Fruit fly (Drosophila melanogaster) whole organism, embryonic: ENCODE measurements around the gene CG2147.
A peak's percentile ranks its signal among the peaks of the same experiment; 100 is the strongest.

ENCODE experiments used
- Adf1 ChIP-seq: fragments of 200-800 bp; sonication (Bioruptor generic); IDR thresholded peaks from 2 replicates; pipeline ENCODE4 v1.3.6; 2022; ENCODE audit warnings: missing biosample characterization, missing genetic modification characterization
- CG10543 ChIP-seq: fragments of 200-800 bp; sonication (Bioruptor generic); optimal IDR thresholded peaks from 3 replicates; lab custom pipeline; 2017; ENCODE audit warnings: missing biosample characterization, mild to moderate bottlenecking, missing genetic modification characterization, moderate library complexity
- CG13287 ChIP-seq: fragments of 200-800 bp; sonication (Bioruptor generic); IDR thresholded peaks from 2 replicates; pipeline ENCODE4 v1.3.6; 2022; ENCODE audit warnings: missing biosample characterization, missing genetic modification characterization; ENCODE audit not compliant: partially characterized antibody
- CG14860 ChIP-seq: fragments of 200-800 bp; sonication (Bioruptor generic); IDR thresholded peaks from 3 replicates; pipeline ENCODE4 v1.3.6; 2022; ENCODE audit warnings: missing biosample characterization, missing genetic modification characterization; ENCODE audit not compliant: partially characterized antibody
- CG15479 ChIP-seq: fragments of 200-800 bp; sonication (Bioruptor generic); optimal IDR thresholded peaks from 3 replicates; lab custom pipeline; 2019; ENCODE audit warnings: missing biosample characterization, mild to moderate bottlenecking, missing genetic modification characterization, moderate library complexity
- CG17186 ChIP-seq: fragments of 200-800 bp; sonication (Bioruptor generic); optimal IDR thresholded peaks from 3 replicates; lab custom pipeline; 2017; ENCODE audit warnings: missing biosample characterization, missing genetic modification reagents, missing genetic modification characterization
- CG17612 ChIP-seq: fragments of 200-800 bp; sonication (Bioruptor generic); IDR thresholded peaks from 2 replicates; pipeline ENCODE4 v1.3.6; 2022; ENCODE audit warnings: missing biosample characterization, missing genetic modification characterization
- CG2116 ChIP-seq: fragments of 200-800 bp; sonication (Bioruptor generic); optimal IDR thresholded peaks from 3 replicates; lab custom pipeline; 2018; ENCODE audit warnings: missing biosample characterization, mild to moderate bottlenecking, missing genetic modification characterization
- CG2678 ChIP-seq: fragments of 200-800 bp; sonication (Bioruptor generic); optimal IDR thresholded peaks from 3 replicates; lab custom pipeline; 2019; ENCODE audit warnings: missing biosample characterization, mild to moderate bottlenecking, missing genetic modification characterization, moderate library complexity
- CG9437 ChIP-seq: fragments of 200-800 bp; sonication (Bioruptor generic); optimal IDR thresholded peaks from 2 replicates; lab custom pipeline; 2018; ENCODE audit warnings: missing biosample characterization, mild to moderate bottlenecking, missing genetic modification characterization
- CG9797 ChIP-seq: fragments of 200-800 bp; sonication (Bioruptor generic); optimal IDR thresholded peaks from 3 replicates; lab custom pipeline; 2018; ENCODE audit warnings: missing biosample characterization, mild to moderate bottlenecking, missing genetic modification characterization
- Deaf1 ChIP-seq: fragments of 200-800 bp; optimal IDR thresholded peaks from 3 replicates; lab custom pipeline; 2019; ENCODE audit warnings: missing biosample characterization, mild to moderate bottlenecking, missing genetic modification characterization, moderate library complexity
- Dll ChIP-seq: fragments of 200-800 bp; sonication (Bioruptor generic); IDR thresholded peaks from 4 replicates; pipeline ENCODE4 v1.3.6; 2022; ENCODE audit warnings: missing biosample characterization, missing genetic modification characterization; ENCODE audit not compliant: partially characterized antibody
- Doc3 ChIP-seq: fragments of 200-800 bp; sonication (Bioruptor generic); IDR thresholded peaks from 3 replicates; pipeline ENCODE4 v1.3.6; 2022; ENCODE audit warnings: missing biosample characterization, missing genetic modification characterization; ENCODE audit not compliant: partially characterized antibody
- E2f2 ChIP-seq: fragments of 200-800 bp; sonication (Bioruptor generic); IDR thresholded peaks from 2 replicates; pipeline ENCODE4 v1.3.6; 2022; ENCODE audit warnings: missing biosample characterization, missing genetic modification characterization
- Eip74EF ChIP-seq, 2 experiments: fragments of 200-800 bp in 1 of 2; fragments of >200 bp in 1 of 2; sonication (Bioruptor generic) in 1 of 2; optimal IDR thresholded peaks; 2 replicates each; lab custom pipeline; 2017 to 2019; ENCODE audit warnings: missing biosample characterization in 2 of 2, missing genetic modification characterization in 2 of 2, mild to moderate bottlenecking in 1 of 2, moderate library complexity in 1 of 2
- Elba2 ChIP-seq: fragments of 200-800 bp; sonication (Bioruptor generic); optimal IDR thresholded peaks from 3 replicates; lab custom pipeline; 2016; ENCODE audit warnings: missing biosample characterization, missing genetic modification characterization
- Ets65A ChIP-seq: fragments of 200-800 bp; sonication (Bioruptor generic); peaks from one replicate; lab custom pipeline; 2016; ENCODE audit warnings: missing biosample characterization, missing genetic modification characterization
- HLH4C ChIP-seq: fragments of 200-800 bp; sonication (Bioruptor generic); IDR thresholded peaks from 3 replicates; pipeline ENCODE4 v1.3.6; 2022; ENCODE audit warnings: missing biosample characterization, missing genetic modification characterization; ENCODE audit not compliant: partially characterized antibody
- Hand ChIP-seq: fragments of 200-800 bp; sonication (Bioruptor generic); optimal IDR thresholded peaks from 2 replicates; lab custom pipeline; 2017; ENCODE audit warnings: mild to moderate bottlenecking, missing biosample characterization, missing genetic modification reagents, missing genetic modification characterization
- Hr39 ChIP-seq: fragments of >200 bp; optimal IDR thresholded peaks from 2 replicates; lab custom pipeline; 2017
- Lim3 ChIP-seq: fragments of 200-800 bp; sonication (Bioruptor generic); IDR thresholded peaks from 2 replicates; pipeline ENCODE4 v1.3.6; 2022; ENCODE audit warnings: missing biosample characterization, missing genetic modification characterization
- MBD-R2 ChIP-seq: fragments of 200-800 bp; sonication (Bioruptor generic); IDR thresholded peaks from 2 replicates; pipeline ENCODE4 v1.3.6; 2022; ENCODE audit warnings: missing biosample characterization, missing genetic modification characterization
- Med ChIP-seq: fragments of 200-800 bp; sonication (Bioruptor generic); peaks from one replicate; lab custom pipeline; 2016; ENCODE audit warnings: missing biosample characterization, missing genetic modification characterization, mild to moderate bottlenecking, inconsistent platforms, moderate library complexity
- Myb ChIP-seq: fragments of 200-800 bp; sonication (Bioruptor generic); optimal IDR thresholded peaks from 2 replicates; lab custom pipeline; 2016; ENCODE audit warnings: missing biosample characterization, missing genetic modification characterization
- Opbp ChIP-seq: fragments of 200-800 bp; sonication (Bioruptor generic); IDR thresholded peaks from 3 replicates; pipeline ENCODE4 v1.3.6; 2022; ENCODE audit warnings: missing biosample characterization, missing genetic modification characterization; ENCODE audit not compliant: partially characterized antibody
- Pdp1 ChIP-seq, 2 experiments: fragments of 200-800 bp; sonication (Bioruptor generic); optimal IDR thresholded peaks; 3 replicates each; lab custom pipeline; 2016; ENCODE audit warnings: missing biosample characterization in 2 of 2, missing genetic modification characterization in 2 of 2, mild to moderate bottlenecking in 1 of 2, moderate library complexity in 1 of 2
- Scr ChIP-seq: fragments of 200-800 bp; sonication (Bioruptor generic); IDR thresholded peaks from 2 replicates; pipeline ENCODE4 v1.3.6; 2022; ENCODE audit warnings: missing biosample characterization, missing genetic modification characterization; ENCODE audit not compliant: partially characterized antibody
- Sry-δ ChIP-seq: fragments of 200-800 bp; sonication (Bioruptor generic); optimal IDR thresholded peaks from 2 replicates; lab custom pipeline; 2016; ENCODE audit warnings: missing biosample characterization, missing genetic modification characterization
- amos ChIP-seq: fragments of 200-800 bp; sonication (Bioruptor generic); IDR thresholded peaks from 2 replicates; pipeline ENCODE4 v1.3.6; 2022; ENCODE audit warnings: missing biosample characterization, missing genetic modification characterization; ENCODE audit not compliant: partially characterized antibody
- caup ChIP-seq: fragments of 200-800 bp; sonication (Bioruptor generic); optimal IDR thresholded peaks from 3 replicates; lab custom pipeline; 2017; ENCODE audit warnings: missing biosample characterization, mild to moderate bottlenecking, missing genetic modification characterization, moderate library complexity; ENCODE audit not compliant: severe bottlenecking
- chinmo ChIP-seq: fragments of 200-800 bp; sonication (Bioruptor generic); IDR thresholded peaks from 4 replicates; pipeline ENCODE4 v1.3.6; 2022; ENCODE audit warnings: missing biosample characterization, missing genetic modification characterization; ENCODE audit not compliant: partially characterized antibody
- dan ChIP-seq: fragments of 200-800 bp; sonication (Bioruptor generic); IDR thresholded peaks from 2 replicates; pipeline ENCODE4 v1.3.6; 2022; ENCODE audit warnings: missing biosample characterization, missing genetic modification characterization
- ewg ChIP-seq: fragments of 200-800 bp; sonication (Bioruptor generic); optimal IDR thresholded peaks from 3 replicates; lab custom pipeline; 2017; ENCODE audit warnings: mild to moderate bottlenecking, missing biosample characterization, missing genetic modification reagents, missing genetic modification characterization
- gfzf ChIP-seq: fragments of 200-800 bp; sonication (Bioruptor generic); optimal IDR thresholded peaks from 2 replicates; lab custom pipeline; 2016; ENCODE audit warnings: missing biosample characterization, mild to moderate bottlenecking, missing genetic modification characterization, moderate library complexity
- her ChIP-seq: fragments of 200-800 bp; sonication (Bioruptor generic); optimal IDR thresholded peaks from 2 replicates; lab custom pipeline; 2016; ENCODE audit warnings: missing biosample characterization, missing genetic modification characterization
- insv ChIP-seq, 2 experiments: fragments of 200-800 bp; sonication (Bioruptor generic); optimal IDR thresholded peaks; 3 replicates each; lab custom pipeline; 2016 to 2018; ENCODE audit warnings: missing biosample characterization in 2 of 2, missing genetic modification characterization in 2 of 2
- inv ChIP-seq: fragments of 200-800 bp; sonication (Bioruptor generic); IDR thresholded peaks from 2 replicates; pipeline ENCODE4 v1.3.6; 2022; ENCODE audit warnings: missing biosample characterization, missing genetic modification characterization; ENCODE audit not compliant: partially characterized antibody
- lbe ChIP-seq: fragments of 200-800 bp; sonication (Bioruptor generic); optimal IDR thresholded peaks from 2 replicates; lab custom pipeline; 2016; ENCODE audit warnings: missing biosample characterization, mild to moderate bottlenecking, missing genetic modification characterization
- nom ChIP-seq: fragments of 200-800 bp; sonication (Bioruptor generic); optimal IDR thresholded peaks from 2 replicates; lab custom pipeline; 2017; ENCODE audit warnings: missing biosample characterization, missing genetic modification characterization, mild to moderate bottlenecking, moderate library complexity, missing genetic modification reagents
- odd ChIP-seq: fragments of 200-800 bp; sonication (Bioruptor generic); optimal IDR thresholded peaks from 2 replicates; lab custom pipeline; 2017; ENCODE audit warnings: missing biosample characterization, mild to moderate bottlenecking, missing genetic modification characterization
- psq ChIP-seq: fragments of 200-800 bp; sonication (Bioruptor generic); optimal IDR thresholded peaks from 2 replicates; lab custom pipeline; 2017; ENCODE audit warnings: missing biosample characterization, missing genetic modification characterization
- pzg ChIP-seq: fragments of 200-800 bp; sonication (Bioruptor generic); optimal IDR thresholded peaks from 3 replicates; lab custom pipeline; 2018; ENCODE audit warnings: missing biosample characterization, mild to moderate bottlenecking, missing genetic modification characterization, moderate library complexity
- rib ChIP-seq: fragments of 200-800 bp; sonication (Bioruptor generic); IDR thresholded peaks from 2 replicates; pipeline ENCODE4 v1.3.6; 2022; ENCODE audit warnings: missing biosample characterization, missing genetic modification characterization
- sug ChIP-seq: fragments of 200-800 bp; optimal IDR thresholded peaks from 2 replicates; lab custom pipeline; 2019; ENCODE audit warnings: missing biosample characterization, mild to moderate bottlenecking, missing genetic modification characterization, moderate library complexity
- unc-4 ChIP-seq: fragments of 200-800 bp; sonication (Bioruptor generic); IDR thresholded peaks from 2 replicates; pipeline ENCODE4 v1.3.6; 2022; ENCODE audit warnings: missing biosample characterization, missing genetic modification characterization; ENCODE audit not compliant: partially characterized antibody

The CG2147 gene

dm6 chrX:8242298-8242697 lies 1.8 kb downstream of the CG2147 start, which contains the start of gene Trxr1 (continued):
- peak; percentile 64 for TF ChIP-seq CG14860 (GFP tag; lab: Robert Waterston, UW)
- peak; percentile 21 for TF ChIP-seq lbe
- peak; percentile 10 for TF ChIP-seq Myb (GFP tag; lab: Kevin White, UChicago)
- TF ChIP-seq gfzf (GFP tag; lab: Kevin White, UChicago): peak; percentile 79
- TF ChIP-seq CG2678 (tag; lab: Kevin White, UChicago): no peak
- TF ChIP-seq Hr39 (lab: Kevin White, UChicago): no peak
- TF ChIP-seq, all 482 proteins: peak for 62

dm6 chrX:8243251-8243650 lies 2.8 kb downstream of the CG2147 start:
- TF ChIP-seq Med (GFP tag; lab: Kevin White, UChicago): peak; percentile 65
- peak; percentile 39; the same call in 1 of the 3 replicates for TF ChIP-seq Doc3 (GFP tag; lab: Robert Waterston, UW)
- TF ChIP-seq CG9437 (GFP tag; lab: Kevin White, UChicago): peak; percentile 63
- TF ChIP-seq amos (GFP tag; lab: Robert Waterston, UW): peak; percentile 20; the same call in 1 of the 2 replicates
- TF ChIP-seq dan (GFP tag; lab: Robert Waterston, UW): no peak
- 0 out of 2 replicates have a peak, but pooled peaks have one; percentile 14 for TF ChIP-seq inv (GFP tag; lab: Robert Waterston, UW)
- TF ChIP-seq CG15479 (GFP tag; lab: Kevin White, UChicago): peak; percentile 59
- peak; percentile 67 for TF ChIP-seq her (GFP tag; lab: Kevin White, UChicago)
- TF ChIP-seq Deaf1: peak; percentile 19
- TF ChIP-seq caup (GFP tag; lab: Kevin White, UChicago): no peak
- TF ChIP-seq CG14860 (GFP tag; lab: Robert Waterston, UW): peak; percentile 54; the same call in 2 of the 3 replicates
- TF ChIP-seq HLH4C: peak; percentile 61
- no peak for TF ChIP-seq Eip74EF (GFP tag; optimal IDR thresholded peaks at IDR 0.05; lab: Kevin White, UChicago)
- peak; percentile 69 for TF ChIP-seq Elba2 (GFP tag; lab: Kevin White, UChicago)
- peak; percentile 8 for TF ChIP-seq ewg (GFP tag; lab: Kevin White, UChicago)
- TF ChIP-seq CG2116 (GFP tag; lab: Kevin White, UChicago): peak; percentile 29
- TF ChIP-seq CG17186: peak; percentile 68
- TF ChIP-seq psq (GFP tag; lab: Kevin White, UChicago): peak; percentile 85
- peak; percentile 21 for TF ChIP-seq Sry-δ (GFP tag; lab: Kevin White, UChicago)
- peak in 1 of 2 experiments; percentile 93 for TF ChIP-seq Pdp1 (GFP tag; optimal IDR thresholded peaks at IDR 0.05; lab: Kevin White, UChicago)
- TF ChIP-seq pzg (GFP tag; lab: Kevin White, UChicago): peak; percentile 42
- TF ChIP-seq Adf1: peak; percentile 53
- peak; percentile 42 for TF ChIP-seq Ets65A
- TF ChIP-seq insv (GFP tag; optimal IDR thresholded peaks at IDR 0.05; lab: Kevin White, UChicago): peak in 1 of 2 experiments; percentile 92
- 0 out of 3 replicates have a peak, but pooled peaks have one; percentile 27 for TF ChIP-seq Opbp (GFP tag; lab: Robert Waterston, UW)
- TF ChIP-seq Dll (GFP tag; lab: Robert Waterston, UW): peak; percentile 48; the same call in 2 of the 4 replicates
- peak; percentile 63 for TF ChIP-seq CG13287
- no peak for TF ChIP-seq Lim3 (GFP tag; lab: Robert Waterston, UW)
- TF ChIP-seq chinmo (GFP tag; lab: Robert Waterston, UW): 0 out of 4 replicates have a peak, but pooled peaks have one; percentile 47
- TF ChIP-seq CG10543: peak; percentile 11
- TF ChIP-seq nom (GFP tag; lab: Kevin White, UChicago): peak; percentile 11
- no peak for TF ChIP-seq odd
- TF ChIP-seq unc-4 (GFP tag; lab: Robert Waterston, UW): 0 out of 2 replicates have a peak, but pooled peaks have one; percentile 11
- TF ChIP-seq CG17612 (GFP tag; lab: Robert Waterston, UW): no peak
- TF ChIP-seq sug (tag; lab: Kevin White, UChicago): peak; percentile 24
- peak; percentile 52; the same call in 1 of the 2 replicates for TF ChIP-seq MBD-R2 (GFP tag; lab: Robert Waterston, UW)
- peak; percentile 10 for TF ChIP-seq CG9797 (GFP tag; lab: Kevin White, UChicago)
- no peak for TF ChIP-seq rib (GFP tag; lab: Robert Waterston, UW)
- TF ChIP-seq E2f2 (GFP tag; lab: Robert Waterston, UW): peak; percentile 64
- TF ChIP-seq Scr (GFP tag; lab: Robert Waterston, UW): peak; percentile 37
- no peak for TF ChIP-seq Hand
